Worm (Caenorhabditis elegans) whole organism, midembryonic: ENCODE results near the gene msp-31.
"Not testable (repeated sequence)": the region's sequence is repeated elsewhere in the genome, so short reads cannot be mapped to it uniquely, and the experiment has no call there.

Experiments used
- T22C8.4 ChIP-seq: fragments of 200-800 bp; sonication (Bioruptor generic); IDR thresholded peaks from 2 replicates; pipeline ENCODE4 v1.3.6; 2022; ENCODE audit warnings: missing genetic modification characterization, missing compliant biosample characterization
- cog-1 ChIP-seq: sonication (generic microtip); optimal IDR thresholded peaks from 2 replicates; lab custom pipeline; 2016; ENCODE audit warnings: missing genetic modification characterization, missing compliant biosample characterization
- flt-1 ChIP-seq: fragments of 200-800 bp; sonication (Bioruptor generic); IDR thresholded peaks from 2 replicates; pipeline ENCODE4 v1.3.6; 2022; ENCODE audit warnings: missing genetic modification characterization, missing compliant biosample characterization
- klf-2 ChIP-seq: fragments of 200-800 bp; sonication (Bioruptor generic); conservative IDR thresholded peaks from 2 replicates; pipeline ENCODE4 v1.3.6; 2022; ENCODE audit warnings: missing genetic modification reagents, missing genetic modification characterization, missing compliant biosample characterization
- med-1 ChIP-seq: sonication (generic microtip); optimal IDR thresholded peaks from 2 replicates; lab custom pipeline; 2017; ENCODE audit warnings: missing genetic modification characterization, mild to moderate bottlenecking, missing compliant biosample characterization, antibody characterized with exemption, missing genetic modification reagents; ENCODE audit not compliant: insufficient read depth
- ref-1 ChIP-seq: fragments of 200-800 bp; sonication (Bioruptor generic); conservative IDR thresholded peaks from 2 replicates; pipeline ENCODE4 v1.3.6; 2022; ENCODE audit warnings: missing genetic modification reagents, missing genetic modification characterization, missing compliant biosample characterization
- tab-1 ChIP-seq: fragments of 200-800 bp; sonication (Bioruptor generic); IDR thresholded peaks from 2 replicates; pipeline ENCODE4 v1.3.6; 2022; ENCODE audit warnings: missing genetic modification characterization, missing compliant biosample characterization
- ztf-23 ChIP-seq: fragments of 200-800 bp; sonication (Bioruptor generic); IDR thresholded peaks from 2 replicates; pipeline ENCODE4 v1.3.6; 2022; ENCODE audit warnings: missing genetic modification reagents, missing genetic modification characterization, missing compliant biosample characterization
- ztf-29 ChIP-seq: fragments of 200-800 bp; sonication (Bioruptor generic); IDR thresholded peaks from 2 replicates; pipeline ENCODE4 v1.3.6; 2022; ENCODE audit warnings: missing genetic modification reagents, missing genetic modification characterization, missing compliant biosample characterization

Gene msp-31

DNA sequence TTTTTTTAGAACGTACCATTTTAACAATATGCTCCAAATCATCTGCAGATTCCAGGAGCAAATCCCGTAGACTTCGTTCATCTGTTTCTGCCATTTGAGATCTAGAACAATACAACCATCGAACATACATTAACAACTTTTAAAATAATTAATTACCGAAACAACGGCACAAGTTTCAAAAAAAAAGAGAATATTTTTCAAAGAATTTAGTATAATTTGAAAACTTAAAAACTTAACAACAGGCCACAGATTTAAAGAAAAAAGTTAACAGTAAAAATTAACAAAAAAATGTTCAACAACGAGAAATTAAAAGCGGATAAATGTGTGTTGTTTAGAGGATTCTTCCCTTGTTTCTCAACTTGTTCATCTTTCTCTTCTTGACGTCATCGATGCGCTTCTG lies 27.5 kb upstream of the msp-31 start, which contains the start of gene mdt-4:
Gene mdt-4 (minus strand): TSS at position 101 of the 400 bp plus-strand sequence.
- TF ChIP-seq flt-1 (GFP tag; lab: Robert Waterston, UW) (no peak), T22C8.4 (no peak), ztf-29 (GFP tag; lab: Robert Waterston, UW) (no peak), klf-2 (GFP tag; lab: Robert Waterston, UW) (no peak), tab-1 (GFP tag; lab: Robert Waterston, UW) (no peak), ref-1 (GFP tag; lab: Robert Waterston, UW) (no peak), ztf-23 (GFP tag; lab: Robert Waterston, UW) (no peak), med-1 (no peak), cog-1 (tag; lab: Kevin White, UChicago) (no peak)

DNA sequence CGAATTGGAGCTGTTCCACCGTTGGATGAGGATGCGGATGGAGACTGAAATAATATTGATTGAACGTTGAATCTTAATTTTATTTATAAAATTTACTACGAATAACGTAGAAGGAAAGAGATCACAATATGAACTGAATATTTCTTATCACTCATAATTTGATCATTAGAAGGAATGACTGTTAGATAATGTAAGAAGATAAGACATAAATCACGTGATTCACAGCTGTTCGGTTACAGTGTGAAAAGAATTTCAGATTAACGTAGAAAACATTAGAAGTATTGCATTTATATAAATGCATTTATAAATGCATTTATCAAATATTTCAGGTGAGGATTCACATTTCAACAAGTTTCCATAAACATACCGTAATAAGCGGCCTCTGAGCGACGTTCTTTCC lies 26.5 kb upstream of the msp-31 start:
- TF ChIP-seq flt-1 (GFP tag; lab: Robert Waterston, UW) = no peak
- TF ChIP-seq T22C8.4 = no peak
- TF ChIP-seq ztf-23 (GFP tag; lab: Robert Waterston, UW) = no peak
- no peak for TF ChIP-seq klf-2 (GFP tag; lab: Robert Waterston, UW)
- no peak for TF ChIP-seq cog-1 (tag; lab: Kevin White, UChicago)

DNA sequence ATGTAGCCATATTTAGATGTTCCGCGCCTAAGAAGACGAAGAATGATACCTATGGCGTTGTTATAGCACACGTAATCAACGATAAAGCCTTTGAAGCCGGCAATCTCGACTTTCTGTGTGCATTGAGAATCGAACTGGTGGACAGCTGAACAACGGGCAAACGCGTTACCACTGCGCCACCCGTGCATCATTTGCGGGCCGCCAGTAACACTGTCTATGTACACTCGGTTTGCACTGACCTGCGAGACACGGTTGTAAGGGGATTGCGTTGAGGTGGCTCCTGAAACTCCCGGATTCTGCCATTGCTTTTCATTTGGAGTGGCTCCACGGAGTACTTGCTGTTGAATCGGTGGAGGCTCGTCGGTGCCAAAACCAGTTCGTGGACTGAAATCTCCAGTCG lies 26.0 kb upstream of the msp-31 start:
- TF ChIP-seq flt-1 (GFP tag; lab: Robert Waterston, UW) (peak; percentile 93), ztf-29 (GFP tag; lab: Robert Waterston, UW) (peak; percentile 90), tab-1 (GFP tag; lab: Robert Waterston, UW) (peak; percentile 88), med-1 (peak; percentile 27), cog-1 (tag; lab: Kevin White, UChicago) (peak; percentile 71), klf-2 (GFP tag; lab: Robert Waterston, UW) (peak; percentile 51; the same call in 1 of the 2 replicates), T22C8.4 (peak; percentile 42), ref-1 (GFP tag; lab: Robert Waterston, UW) (peak; percentile 66), ztf-23 (GFP tag; lab: Robert Waterston, UW) (peak; percentile 80)

DNA sequence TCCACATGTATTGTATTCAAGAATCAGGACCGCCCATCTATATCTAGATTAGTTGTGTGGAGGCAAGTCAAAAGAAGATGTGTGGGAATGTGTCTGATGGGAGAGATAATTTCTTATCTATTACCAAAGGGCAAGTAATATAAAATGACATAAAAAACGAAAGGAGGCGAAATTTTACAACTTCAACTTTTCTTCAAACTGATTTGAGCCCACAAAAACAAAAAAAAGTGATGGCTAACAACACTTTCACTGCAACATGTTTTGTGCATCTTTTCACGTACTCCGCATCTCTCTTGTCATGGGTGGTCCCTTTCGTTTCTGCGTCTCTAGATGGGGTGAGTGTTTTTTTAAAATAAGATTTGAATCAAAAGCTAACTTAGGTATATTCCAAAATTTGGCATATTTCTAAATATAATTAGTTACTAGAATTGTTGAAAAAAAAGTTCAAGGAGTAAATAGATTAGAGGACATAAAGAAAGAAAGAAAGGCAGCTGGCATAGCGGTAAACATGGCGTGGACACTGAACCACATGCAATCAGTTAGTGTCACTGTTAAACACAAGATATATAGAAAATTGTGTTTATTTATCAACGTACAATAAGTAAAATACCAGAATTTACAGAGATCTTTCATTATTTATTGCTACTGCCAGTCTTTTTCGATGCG lies 25.3 kb upstream of the msp-31 start, which contains the start of gene ZK546.19:
Gene ZK546.19 (plus strand): TSS at position 186 of the 666 bp plus-strand sequence.
- no peak for TF ChIP-seq med-1
- no peak for TF ChIP-seq ztf-23 (GFP tag; lab: Robert Waterston, UW)
- TF ChIP-seq tab-1 (GFP tag; lab: Robert Waterston, UW) = no peak
- TF ChIP-seq cog-1 (tag; lab: Kevin White, UChicago) = no peak
- TF ChIP-seq ref-1 (GFP tag; lab: Robert Waterston, UW) = no peak
- no peak for TF ChIP-seq klf-2 (GFP tag; lab: Robert Waterston, UW)
- TF ChIP-seq ztf-29 (GFP tag; lab: Robert Waterston, UW) = no peak
- TF ChIP-seq flt-1 (GFP tag; lab: Robert Waterston, UW) = no peak
- no peak for TF ChIP-seq T22C8.4

DNA sequence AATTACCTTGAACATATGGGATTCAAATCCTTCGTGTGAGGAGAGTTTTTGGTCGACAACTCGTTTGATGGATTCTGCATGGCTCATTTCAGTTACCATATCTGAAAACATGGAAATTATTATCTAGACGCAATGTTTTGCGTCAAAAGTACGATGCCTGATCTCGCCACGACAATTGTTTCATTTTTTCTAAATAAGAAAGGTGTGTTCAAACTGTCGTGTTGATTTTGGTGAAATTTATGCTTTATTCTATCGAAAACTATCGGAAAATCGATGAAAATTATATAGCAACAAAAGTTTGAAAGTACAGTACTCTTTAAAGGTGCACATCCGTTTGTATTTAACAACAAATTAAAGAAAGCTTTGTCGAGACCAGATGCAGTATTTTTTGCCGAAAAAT lies 24.7 kb upstream of the msp-31 start, which contains the start of gene cblc-1:
Gene cblc-1 (minus strand): TSS at position 101 of the 400 bp plus-strand sequence.
- no peak for TF ChIP-seq med-1
- TF ChIP-seq ref-1 (GFP tag; lab: Robert Waterston, UW) = no peak
- TF ChIP-seq cog-1 (tag; lab: Kevin White, UChicago) = no peak
- no peak for TF ChIP-seq klf-2 (GFP tag; lab: Robert Waterston, UW)
- no peak for TF ChIP-seq T22C8.4
- TF ChIP-seq ztf-23 (GFP tag; lab: Robert Waterston, UW) = no peak
- TF ChIP-seq ztf-29 (GFP tag; lab: Robert Waterston, UW) = no peak
- TF ChIP-seq flt-1 (GFP tag; lab: Robert Waterston, UW) = no peak
- TF ChIP-seq tab-1 (GFP tag; lab: Robert Waterston, UW) = no peak

- TF ChIP-seq ztf-29 (GFP tag; lab: Robert Waterston, UW) (no peak), T22C8.4 (no peak), cog-1 (tag; lab: Kevin White, UChicago) (no peak), tab-1 (GFP tag; lab: Robert Waterston, UW) (no peak), ref-1 (GFP tag; lab: Robert Waterston, UW) (no peak), ztf-23 (GFP tag; lab: Robert Waterston, UW) (no peak), med-1 (no peak), klf-2 (GFP tag; lab: Robert Waterston, UW) (no peak), flt-1 (GFP tag; lab: Robert Waterston, UW) (no peak)
Observed at ce11 chrII:4937743-4938142, 21.4 kb upstream of the msp-31 start, which contains the start of gene ZK546.4. ZK546.4 (plus strand) TSS chrII:4938043.

DNA sequence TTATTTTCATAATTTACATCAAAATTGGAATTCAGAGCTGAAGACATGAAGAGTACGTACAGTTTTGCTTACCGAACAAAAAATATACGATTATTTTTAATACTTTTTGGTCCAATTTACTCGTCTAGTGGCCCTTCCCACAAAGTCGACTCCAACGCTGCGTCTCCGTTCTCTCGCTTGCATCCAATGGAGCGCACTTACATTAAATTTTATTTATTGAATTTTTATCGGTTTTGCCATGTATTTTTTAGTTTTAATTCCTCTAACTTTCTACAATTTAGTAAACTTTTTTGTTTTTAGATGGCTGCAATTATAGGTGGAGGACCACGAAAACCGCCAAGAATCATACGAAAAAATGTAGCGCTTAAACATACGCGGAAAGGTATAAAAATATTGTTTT lies 19.2 kb upstream of the msp-31 start, which contains the start of gene ZK546.5:
Gene ZK546.5 (plus strand): TSS at position 301 of the 400 bp plus-strand sequence.
- TF ChIP-seq med-1 (no peak), flt-1 (GFP tag; lab: Robert Waterston, UW) (no peak), ref-1 (GFP tag; lab: Robert Waterston, UW) (no peak), klf-2 (GFP tag; lab: Robert Waterston, UW) (no peak), ztf-29 (GFP tag; lab: Robert Waterston, UW) (no peak), T22C8.4 (no peak), ztf-23 (GFP tag; lab: Robert Waterston, UW) (no peak), tab-1 (GFP tag; lab: Robert Waterston, UW) (no peak), cog-1 (tag; lab: Kevin White, UChicago) (no peak)

ce11 chrII:4934954-4935353 lies 18.6 kb upstream of the msp-31 start, which contains the start of gene gst-30:
gst-30 (minus strand) TSS chrII:4935054.
- TF ChIP-seq ztf-29 (GFP tag; lab: Robert Waterston, UW) (no peak), T22C8.4 (no peak), med-1 (no peak), klf-2 (GFP tag; lab: Robert Waterston, UW) (no peak), cog-1 (tag; lab: Kevin White, UChicago) (no peak), flt-1 (GFP tag; lab: Robert Waterston, UW) (no peak), tab-1 (GFP tag; lab: Robert Waterston, UW) (no peak), ztf-23 (GFP tag; lab: Robert Waterston, UW) (no peak), ref-1 (GFP tag; lab: Robert Waterston, UW) (no peak)

DNA sequence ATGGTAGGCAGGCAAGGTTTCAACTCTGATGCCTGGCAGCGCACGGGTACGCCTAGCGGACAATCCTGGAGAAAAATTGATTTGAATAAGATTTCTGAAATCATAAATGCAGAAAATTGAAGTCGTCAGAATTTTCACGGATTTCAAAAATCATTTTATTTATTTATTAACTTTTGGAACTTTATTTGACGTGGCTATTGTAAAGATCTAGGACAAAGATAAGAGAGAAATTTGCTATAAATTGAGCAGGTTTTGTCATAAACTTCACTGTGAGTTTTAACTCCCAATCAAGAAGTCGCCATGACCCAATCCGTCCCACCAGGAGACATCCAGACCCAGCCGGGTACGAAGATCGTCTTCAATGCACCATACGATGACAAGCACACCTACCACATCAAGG lies 16.4 kb upstream of the msp-31 start, which contains the start of gene msp-152:
Gene msp-152 (plus strand): TSS at position 301 of the 400 bp plus-strand sequence.
- not testable (repeated sequence) for TF ChIP-seq ztf-23 (GFP tag; lab: Robert Waterston, UW); T22C8.4; cog-1 (tag; lab: Kevin White, UChicago)
